Fruit fly (Drosophila melanogaster) whole organism, larva: ENCODE results near the gene CG46310.
A peak's percentile ranks its signal among the peaks of the same experiment; 100 is the strongest.

Experiments used
- noc ChIP-seq: fragments of 200-800 bp; sonication (Bioruptor generic); optimal IDR thresholded peaks from 3 replicates; lab custom pipeline; 2019; ENCODE audit warnings: missing biosample characterization, mild to moderate bottlenecking, missing genetic modification characterization, moderate library complexity

Gene CG46310

DNA sequence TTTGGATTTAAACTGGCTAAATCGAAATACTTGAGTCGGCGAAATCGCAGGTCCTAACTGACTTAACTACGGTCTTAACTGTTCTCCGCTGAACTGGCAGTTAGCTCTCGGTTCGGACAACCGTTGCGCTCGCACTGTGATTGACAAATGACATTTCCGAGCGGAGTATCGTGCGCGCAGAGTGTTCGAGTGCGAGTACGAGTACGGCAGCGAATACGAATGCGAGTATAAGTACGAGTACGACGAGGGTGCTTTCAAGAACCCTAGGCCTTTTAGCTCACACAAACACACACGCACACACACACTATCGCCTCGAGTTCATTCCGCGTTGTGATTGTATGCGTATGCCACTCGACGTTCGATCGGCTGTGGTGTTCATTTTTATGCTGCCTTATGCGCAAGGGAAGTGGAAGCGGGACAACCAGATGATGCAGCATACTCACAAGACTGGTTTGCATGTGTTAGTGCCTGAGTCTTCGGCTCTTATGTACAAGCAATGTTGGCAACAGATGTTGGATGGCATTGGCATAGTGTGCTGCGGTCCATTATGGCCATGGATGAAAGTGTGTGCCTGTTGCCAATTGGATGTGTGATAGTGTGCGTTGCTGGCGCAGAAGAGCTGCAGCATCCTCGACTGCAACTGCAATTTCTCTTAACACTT is 31.9 kb upstream of the CG46310 start, which contains the start of gene hh:
TSS of gene hh (minus strand) at position 229 of the 661 bp plus-strand sequence.
- TF ChIP-seq noc (tag; lab: Kevin White, UChicago): no peak

DNA sequence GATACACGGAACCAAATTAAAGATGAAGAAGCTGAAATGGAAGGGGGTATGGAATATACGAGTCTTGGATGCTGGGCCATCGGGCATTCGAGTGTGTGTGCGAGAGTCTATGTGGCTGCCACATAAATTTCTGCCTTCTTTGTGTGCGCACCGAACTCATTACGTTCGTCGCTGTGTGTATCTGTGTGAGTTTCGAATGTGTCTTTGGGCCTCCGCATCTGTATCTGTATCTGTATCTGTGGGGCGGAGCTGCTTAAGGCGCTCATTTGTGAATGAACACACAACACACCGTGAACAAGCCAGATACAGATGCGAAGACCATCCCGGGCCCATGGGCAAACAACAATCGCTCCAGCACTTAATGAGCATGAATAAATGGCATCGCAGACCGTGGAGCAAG is 30.2 kb upstream of the CG46310 start:
- TF ChIP-seq noc (tag; lab: Kevin White, UChicago): no peak

DNA sequence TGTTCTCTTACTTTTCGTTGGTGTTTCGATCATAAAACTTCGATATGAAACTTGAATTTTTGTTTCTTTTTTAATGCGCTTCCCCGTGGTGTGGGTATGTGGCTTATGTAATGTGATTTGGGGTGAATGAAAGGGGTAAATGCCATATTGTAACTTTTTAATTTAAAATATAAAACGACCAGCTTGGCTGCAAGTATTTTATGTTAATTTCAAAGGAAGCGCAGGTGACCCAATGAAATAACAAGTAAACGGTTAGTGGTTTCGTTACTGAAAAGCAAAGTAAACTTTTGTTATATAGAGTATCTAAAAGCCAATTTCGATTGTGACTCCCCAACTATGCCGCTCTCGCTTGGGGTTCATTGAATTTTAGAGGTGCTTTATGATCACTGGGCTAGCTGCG is 29.0 kb upstream of the CG46310 start:
- TF ChIP-seq noc (tag; lab: Kevin White, UChicago): no peak

DNA sequence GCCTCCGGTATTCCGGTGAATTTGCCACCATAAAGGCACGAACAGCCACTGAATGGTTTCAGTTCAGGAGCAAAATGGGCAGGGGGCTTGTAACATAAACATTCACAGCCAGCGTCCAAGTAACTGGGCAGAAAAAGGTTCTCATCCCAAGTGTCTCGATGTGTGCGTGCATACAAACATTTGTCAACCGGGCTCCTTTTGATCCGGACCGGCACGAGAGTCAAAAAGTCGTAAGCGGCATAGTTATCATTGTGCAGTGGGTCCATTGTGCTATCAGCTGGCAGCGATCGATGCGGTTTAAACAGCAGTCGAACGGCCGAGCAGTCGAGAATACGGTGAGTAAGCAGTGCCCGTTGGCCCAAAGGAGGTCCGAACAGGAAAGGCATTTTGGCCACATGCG is 28.0 kb upstream of the CG46310 start:
- no peak for TF ChIP-seq noc (tag; lab: Kevin White, UChicago)

DNA sequence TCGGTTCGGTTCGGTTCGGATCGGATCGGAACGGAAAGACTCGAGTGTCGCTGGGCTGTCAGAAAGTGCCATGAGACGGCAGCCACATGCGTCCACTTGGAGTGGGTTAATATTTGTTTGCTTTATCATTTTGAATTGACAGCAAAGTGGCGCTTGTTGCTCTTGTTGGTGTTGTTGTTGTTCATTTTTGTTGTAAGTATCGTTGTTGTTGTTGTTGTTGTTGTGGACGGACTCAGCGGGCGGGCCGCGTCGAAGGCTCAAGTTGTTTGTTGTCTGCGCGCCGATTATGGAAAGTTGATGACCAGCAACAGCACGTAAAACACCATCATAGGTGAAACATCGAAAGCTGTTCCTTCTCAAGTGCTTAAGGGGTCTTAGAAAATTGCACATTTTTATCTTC is 26.6 kb upstream of the CG46310 start:
- no peak for TF ChIP-seq noc (tag; lab: Kevin White, UChicago)

DNA sequence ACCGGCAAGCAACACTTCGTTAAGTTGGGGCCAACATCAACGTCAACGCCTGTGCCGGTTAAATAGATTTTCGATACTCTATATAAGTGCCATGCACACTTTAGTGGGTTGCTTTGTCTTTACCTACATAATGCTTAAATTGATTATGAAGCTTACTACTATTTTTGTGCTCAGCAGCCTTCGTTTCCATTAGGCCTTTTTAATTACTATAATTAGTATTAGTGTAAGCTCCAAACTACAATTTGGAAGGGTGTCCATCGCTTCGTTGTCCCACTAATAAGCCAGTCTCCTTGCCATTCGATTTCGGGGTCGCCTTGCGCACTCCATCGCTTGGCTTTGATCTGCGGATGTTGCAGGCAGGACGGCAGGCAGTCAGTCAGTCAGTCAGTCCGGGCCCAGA is 26.0 kb upstream of the CG46310 start:
- TF ChIP-seq noc (tag; lab: Kevin White, UChicago): no peak

DNA sequence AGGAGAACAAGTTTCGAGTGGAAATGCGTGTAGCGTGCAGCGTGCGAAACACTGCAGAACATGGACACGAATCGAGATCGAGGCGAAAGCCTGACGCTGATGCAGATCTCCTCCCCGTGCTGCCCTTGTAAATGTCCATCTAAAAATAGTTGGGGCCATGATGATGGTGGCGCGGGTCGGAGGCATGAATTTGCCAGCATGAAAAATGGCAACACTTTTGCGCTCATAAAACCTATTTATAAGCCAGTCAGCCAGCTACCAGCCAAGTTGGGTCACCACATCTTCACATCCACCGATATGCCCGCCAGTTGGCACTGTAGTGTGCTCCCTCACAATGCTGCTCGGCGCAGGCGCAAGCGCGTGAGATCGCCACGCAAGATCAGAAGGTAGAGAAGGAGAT is 25.2 kb upstream of the CG46310 start:
- no peak for TF ChIP-seq noc (tag; lab: Kevin White, UChicago)

DNA sequence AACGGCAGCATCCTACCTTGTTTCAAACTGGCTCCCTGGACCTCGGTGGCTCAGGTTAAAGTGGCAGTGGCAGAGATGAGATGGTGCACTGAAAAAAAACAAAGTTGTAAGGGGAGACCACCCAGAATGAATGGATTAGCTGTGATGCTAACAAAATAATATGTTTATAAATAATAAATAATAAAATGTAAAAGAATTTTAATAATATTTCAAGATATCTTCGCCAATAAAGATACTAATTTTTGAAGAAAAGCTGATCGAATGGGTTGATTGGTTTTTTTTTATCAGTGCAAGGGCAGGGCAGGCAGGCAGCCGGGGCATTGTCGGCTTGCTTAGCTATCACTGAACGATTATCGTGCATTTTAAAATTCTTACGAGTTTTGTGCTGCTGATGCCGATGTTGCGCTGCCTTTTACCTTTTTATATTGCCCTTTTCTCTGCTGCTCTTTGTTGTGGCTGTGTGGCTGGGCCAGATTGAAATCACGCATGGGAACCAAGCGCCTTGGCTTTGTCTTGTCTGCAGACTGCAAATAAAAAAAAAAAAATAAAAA is 24.6 kb upstream of the CG46310 start:
- TF ChIP-seq noc (tag; lab: Kevin White, UChicago): no peak

DNA sequence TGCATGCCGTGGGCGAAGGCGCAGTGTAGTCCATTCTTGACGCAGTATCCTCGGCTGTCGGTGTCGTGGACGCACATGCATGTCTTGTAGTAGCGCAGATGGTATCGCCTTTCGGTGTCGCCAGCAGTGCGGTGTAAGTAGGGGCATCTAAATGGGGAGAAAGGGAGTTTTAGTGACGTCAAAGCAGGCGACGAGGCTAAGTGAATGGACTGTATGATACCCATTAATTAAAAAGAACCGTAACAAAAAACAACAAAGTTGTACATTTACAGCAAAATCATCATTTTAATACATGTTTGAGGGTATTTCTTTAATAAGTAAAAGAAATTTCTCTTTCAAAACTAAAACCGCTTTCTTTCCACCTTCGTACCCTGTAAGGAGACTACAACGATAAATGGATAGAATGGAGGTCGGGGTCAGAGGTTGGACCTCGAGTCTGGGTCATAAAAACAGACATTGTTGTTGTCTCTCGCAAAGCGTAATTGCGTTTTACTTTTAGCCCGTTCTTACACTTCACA is 17.3 kb upstream of the CG46310 start:
- TF ChIP-seq noc (tag; lab: Kevin White, UChicago): no peak

DNA sequence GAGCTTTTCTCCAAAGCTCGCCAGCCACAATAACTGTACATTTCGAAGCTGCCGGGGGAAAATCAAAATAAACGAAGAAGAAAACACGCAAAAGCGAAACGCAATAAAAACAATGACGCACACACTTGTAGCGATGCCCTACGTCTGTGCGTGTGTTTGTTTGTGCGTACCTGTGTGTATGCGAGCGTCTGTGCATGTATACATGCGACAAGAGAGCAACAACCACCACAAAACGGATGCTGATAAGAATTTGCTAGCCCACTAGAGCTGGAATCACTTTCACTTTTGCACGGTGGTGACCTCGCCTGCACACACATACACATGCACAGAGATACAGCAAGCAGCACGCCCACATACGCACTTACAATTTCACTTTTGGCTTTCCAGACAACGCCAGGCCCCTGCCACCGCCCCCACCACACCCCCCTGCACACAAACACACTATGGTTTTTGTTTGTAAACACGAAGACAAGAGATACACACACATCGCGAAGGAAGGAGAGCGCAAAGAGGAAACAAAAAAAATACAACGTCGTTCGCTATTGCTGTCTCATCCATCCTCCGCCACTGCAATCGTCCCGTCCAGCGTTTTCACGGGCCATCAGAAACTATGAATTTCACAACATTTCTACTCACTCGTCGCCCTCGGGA is 16.7 kb upstream of the CG46310 start:
- peak; percentile 48 for TF ChIP-seq noc (tag; lab: Kevin White, UChicago)

DNA sequence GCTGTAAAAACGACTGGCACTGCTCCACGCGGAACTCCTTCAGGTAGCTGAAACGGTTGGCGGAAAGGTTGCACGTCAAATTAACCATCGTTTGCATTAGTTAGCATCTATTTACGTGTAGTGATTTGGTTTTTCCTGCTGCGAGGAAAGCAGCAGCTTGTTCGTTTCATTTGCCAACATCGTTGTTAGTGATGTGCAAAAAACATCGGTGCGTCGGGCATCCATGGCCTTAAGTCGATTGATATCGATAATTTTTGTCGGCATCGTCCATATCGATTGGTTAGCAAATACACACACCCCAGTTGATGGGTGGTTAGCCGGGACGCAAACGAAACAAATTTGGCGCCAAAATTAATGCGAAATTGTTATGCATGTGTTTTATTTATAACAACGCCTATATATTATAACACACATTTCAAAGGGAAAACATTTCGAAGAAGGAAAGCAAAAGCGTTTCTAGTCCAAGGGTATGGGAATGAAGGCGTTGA is 16.0 kb upstream of the CG46310 start, which contains the start of gene unk:
TSS of gene unk (minus strand) at position 199 of the 488 bp plus-strand sequence.
- TF ChIP-seq noc (tag; lab: Kevin White, UChicago): no peak

DNA sequence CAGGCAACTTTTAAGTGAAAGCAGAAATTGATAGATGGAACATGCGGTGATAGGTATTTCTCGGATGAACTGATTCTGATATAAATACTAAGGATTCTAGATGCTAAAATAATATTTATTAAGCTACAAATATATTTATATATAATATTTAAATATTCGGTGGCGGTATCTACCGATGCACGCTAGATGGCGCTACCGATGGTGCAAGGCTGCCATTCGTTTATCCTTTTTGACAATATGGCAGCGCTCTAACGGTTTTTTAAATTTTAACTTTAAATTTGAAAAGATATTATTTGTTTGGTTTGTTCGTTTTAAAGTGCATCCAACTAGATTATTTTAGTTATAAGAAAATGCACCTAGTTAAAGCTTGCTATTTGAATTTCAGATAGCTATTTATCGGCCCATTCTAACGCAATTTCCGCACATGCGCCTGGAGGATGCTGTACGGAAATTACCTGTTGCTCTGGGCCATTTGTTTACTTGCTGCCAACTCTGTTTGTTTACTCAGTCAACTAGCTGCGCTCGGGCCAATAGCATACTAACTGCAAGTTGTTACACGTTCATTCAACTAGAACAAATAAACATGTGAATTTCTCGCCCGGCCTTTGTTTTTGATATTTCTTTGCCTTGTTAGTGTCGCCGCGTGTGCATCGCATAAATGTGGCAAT is 14.2 kb upstream of the CG46310 start, which contains the start of gene VhaAC39-2:
TSS of gene VhaAC39-2 (minus strand) at position 28 of the 668 bp plus-strand sequence.
- TF ChIP-seq noc (tag; lab: Kevin White, UChicago): no peak

DNA sequence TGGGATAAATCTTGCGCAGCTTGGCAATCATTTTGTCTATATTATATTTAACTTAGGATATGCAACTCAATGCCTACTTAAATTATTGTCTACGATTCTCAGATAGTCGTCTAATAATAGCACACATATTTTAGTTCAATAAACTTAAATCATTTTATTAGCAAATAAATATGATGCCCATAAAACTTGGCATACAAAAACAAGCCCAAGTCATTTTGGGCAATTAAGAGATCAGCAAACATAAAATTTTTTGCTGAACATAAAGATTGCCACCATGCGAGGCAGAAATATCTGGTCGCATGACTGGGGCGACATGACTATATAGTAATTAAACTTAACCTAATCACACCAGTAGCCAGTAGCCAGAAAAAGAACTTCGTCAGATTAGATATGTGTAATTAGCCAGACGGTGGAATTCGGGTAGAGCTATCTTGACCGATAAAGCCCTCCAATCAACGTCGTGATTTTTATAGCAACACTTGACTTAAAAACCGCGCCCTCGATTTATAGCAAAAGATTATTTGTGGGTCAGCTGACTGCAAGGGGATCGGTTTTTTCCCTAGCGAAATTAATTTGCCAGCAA is 12.3 kb upstream of the CG46310 start, which contains the start of gene CG13829:
TSS of gene CG13829 (minus strand) at position 51 of the 583 bp plus-strand sequence.
- TF ChIP-seq noc (tag; lab: Kevin White, UChicago): peak; percentile 74

DNA sequence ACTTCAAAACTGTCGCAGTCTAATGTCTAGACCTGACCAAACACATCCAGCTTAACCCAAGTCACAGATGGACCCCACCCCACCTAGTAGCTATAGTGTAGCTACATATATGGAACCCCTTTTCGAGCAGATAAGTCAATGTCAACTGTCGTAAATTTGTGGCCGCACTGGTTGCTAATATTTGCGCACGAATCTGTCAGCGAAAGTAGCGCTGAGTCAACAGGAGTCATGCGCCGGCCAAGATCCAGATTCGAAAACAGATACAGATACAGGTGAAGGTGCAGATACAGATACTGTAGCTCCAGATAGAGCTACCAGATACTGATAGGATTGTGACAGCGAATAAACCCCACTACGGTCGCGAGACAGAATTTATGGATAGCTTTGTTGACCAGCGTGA is 9.5 kb upstream of the CG46310 start:
- peak; percentile 73 for TF ChIP-seq noc (tag; lab: Kevin White, UChicago)

DNA sequence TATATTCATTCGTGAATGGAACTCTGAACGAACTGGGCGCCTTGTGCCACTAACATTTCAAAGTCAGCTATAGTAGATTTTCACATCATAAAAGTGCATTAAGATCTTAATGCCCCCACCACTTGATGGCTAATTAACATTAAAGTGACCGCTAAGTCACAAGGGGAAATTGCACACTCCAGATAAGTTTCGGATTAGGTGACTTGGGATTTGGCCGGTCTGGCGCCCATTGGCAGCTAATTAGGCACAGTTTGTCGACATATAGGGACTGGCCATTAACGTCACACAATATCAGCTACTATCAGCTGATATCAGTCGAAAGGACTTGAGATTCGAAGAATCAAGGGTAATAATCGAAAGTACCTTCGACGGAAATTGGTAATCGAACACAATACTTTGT is 9.0 kb upstream of the CG46310 start:
- no peak for TF ChIP-seq noc (tag; lab: Kevin White, UChicago)
